Worm (Caenorhabditis elegans): ENCODE data around the gene ubxn-2.

- TF ChIP-seq dpl-1 (GFP tag; optimal IDR thresholded peaks at IDR 0.05) = no peak
- no peak for TF ChIP-seq sdz-38 (tag; optimal IDR thresholded peaks at IDR 0.05)
- TF ChIP-seq hrde-1 (tag; optimal IDR thresholded peaks at IDR 0.05; ENCODE audit: borderline replicate concordance) = no peak
Observed at ce11 chrIV:2758079-2758478, 32.5 kb upstream of the ubxn-2 start.
